Fruit fly (Drosophila melanogaster) whole organism, embryonic: ENCODE measurements around the gene Bace.

Experiments
- CG10274 ChIP-seq: fragments of 200-800 bp; sonication (Bioruptor generic); optimal IDR thresholded peaks from 3 replicates; lab custom pipeline; 2017; ENCODE audit warnings: missing biosample characterization, mild to moderate bottlenecking, missing genetic modification characterization
- CG10431 ChIP-seq: fragments of 200-800 bp; sonication (Bioruptor generic); optimal IDR thresholded peaks from 3 replicates; lab custom pipeline; 2018; ENCODE audit warnings: missing biosample characterization, mild to moderate bottlenecking, missing genetic modification characterization
- CG11696 ChIP-seq: fragments of 200-800 bp; sonication (Bioruptor generic); IDR thresholded peaks from 2 replicates; pipeline ENCODE4 v1.3.6; 2022; ENCODE audit warnings: missing biosample characterization, missing genetic modification characterization
- CG12299 ChIP-seq: fragments of 200-800 bp; sonication (Bioruptor generic); optimal IDR thresholded peaks from 2 replicates; lab custom pipeline; 2018; ENCODE audit warnings: missing biosample characterization, mild to moderate bottlenecking, missing genetic modification characterization
- CG12391 ChIP-seq: fragments of 200-800 bp; sonication (Bioruptor generic); optimal IDR thresholded peaks from 3 replicates; lab custom pipeline; 2018; ENCODE audit warnings: missing biosample characterization, mild to moderate bottlenecking, missing genetic modification characterization, moderate library complexity
- CG12659 ChIP-seq: fragments of 200-800 bp; sonication (Bioruptor generic); optimal IDR thresholded peaks from 3 replicates; lab custom pipeline; 2017; ENCODE audit warnings: mild to moderate bottlenecking, missing biosample characterization, missing genetic modification reagents, missing genetic modification characterization
- CG15269 ChIP-seq: fragments of 200-800 bp; sonication (Bioruptor generic); optimal IDR thresholded peaks from 2 replicates; lab custom pipeline; 2018; ENCODE audit warnings: missing biosample characterization, mild to moderate bottlenecking, missing genetic modification characterization, moderate library complexity
- CG15514 ChIP-seq: fragments of 200-800 bp; sonication (Bioruptor generic); optimal IDR thresholded peaks from 3 replicates; lab custom pipeline; 2017; ENCODE audit warnings: missing biosample characterization, missing genetic modification characterization, mild to moderate bottlenecking, moderate library complexity, missing genetic modification reagents
- CG17328 ChIP-seq: fragments of 200-800 bp; sonication (Bioruptor generic); IDR thresholded peaks from 2 replicates; pipeline ENCODE4 v1.3.6; 2022; ENCODE audit warnings: missing biosample characterization, missing genetic modification characterization
- CG17568 ChIP-seq: fragments of 200-800 bp; sonication (Bioruptor generic); optimal IDR thresholded peaks from 2 replicates; lab custom pipeline; 2018; ENCODE audit warnings: missing biosample characterization, mild to moderate bottlenecking, missing genetic modification characterization, moderate library complexity
- CG17829 ChIP-seq: fragments of 200-800 bp; optimal IDR thresholded peaks from 2 replicates; lab custom pipeline; 2019; ENCODE audit warnings: missing biosample characterization, mild to moderate bottlenecking, missing genetic modification characterization, moderate library complexity
- CG31224 ChIP-seq: fragments of 200-800 bp; sonication (Bioruptor generic); IDR thresholded peaks from 2 replicates; pipeline ENCODE4 v1.3.6; 2022; ENCODE audit warnings: missing biosample characterization, missing genetic modification characterization
- CG4360 ChIP-seq: fragments of 200-800 bp; sonication (Bioruptor generic); IDR thresholded peaks from 2 replicates; pipeline ENCODE4 v1.3.6; 2022; ENCODE audit warnings: missing biosample characterization, missing genetic modification characterization
- CG4404 ChIP-seq: fragments of 200-800 bp; sonication (Bioruptor generic); IDR thresholded peaks from 2 replicates; pipeline ENCODE4 v1.3.6; 2022; ENCODE audit warnings: missing biosample characterization, missing genetic modification characterization
- CG4820 ChIP-seq: fragments of 200-800 bp; sonication (Bioruptor generic); optimal IDR thresholded peaks from 3 replicates; lab custom pipeline; 2016; ENCODE audit warnings: missing biosample characterization, missing genetic modification characterization
- CG7745 ChIP-seq: fragments of 200-800 bp; sonication (Bioruptor generic); optimal IDR thresholded peaks from 2 replicates; lab custom pipeline; 2018; ENCODE audit warnings: missing biosample characterization, mild to moderate bottlenecking, missing genetic modification characterization, moderate library complexity
- CkIIα-i1 ChIP-seq: fragments of 200-800 bp; sonication (Bioruptor generic); IDR thresholded peaks from 2 replicates; pipeline ENCODE4 v1.3.6; 2022; ENCODE audit warnings: missing biosample characterization, missing genetic modification characterization
- Dip3 ChIP-seq: fragments of 200-800 bp; sonication (Bioruptor generic); optimal IDR thresholded peaks from 3 replicates; lab custom pipeline; 2016; ENCODE audit warnings: missing biosample characterization, missing genetic modification characterization
- Doc3 ChIP-seq: fragments of 200-800 bp; sonication (Bioruptor generic); IDR thresholded peaks from 3 replicates; pipeline ENCODE4 v1.3.6; 2022; ENCODE audit warnings: missing biosample characterization, missing genetic modification characterization; ENCODE audit not compliant: partially characterized antibody
- Dp ChIP-seq: fragments of 200-800 bp; sonication (Bioruptor generic); optimal IDR thresholded peaks from 2 replicates; lab custom pipeline; 2018; ENCODE audit warnings: missing biosample characterization, mild to moderate bottlenecking, missing genetic modification characterization, moderate library complexity
- Jarid2 ChIP-seq: fragments of 200-800 bp; sonication (Bioruptor generic); optimal IDR thresholded peaks from 3 replicates; lab custom pipeline; 2017; ENCODE audit warnings: mild to moderate bottlenecking, missing biosample characterization, missing genetic modification reagents, missing genetic modification characterization
- Ptx1 ChIP-seq: fragments of 200-800 bp; sonication (Bioruptor generic); IDR thresholded peaks from 2 replicates; pipeline ENCODE4 v1.3.6; 2022; ENCODE audit warnings: missing biosample characterization, missing genetic modification characterization
- Rfx ChIP-seq: fragments of 200-800 bp; sonication (Bioruptor generic); IDR thresholded peaks from 2 replicates; pipeline ENCODE4 v1.3.6; 2022; ENCODE audit warnings: missing biosample characterization, missing genetic modification characterization
- Usf ChIP-seq: fragments of 200-800 bp; sonication (Bioruptor generic); optimal IDR thresholded peaks from 2 replicates; lab custom pipeline; 2017; ENCODE audit warnings: missing genotype, missing biosample characterization, missing genetic modification characterization
- ac ChIP-seq: fragments of 200-800 bp; sonication (Bioruptor generic); optimal IDR thresholded peaks from 3 replicates; lab custom pipeline; 2017; ENCODE audit warnings: missing biosample characterization, mild to moderate bottlenecking, missing genetic modification characterization
- ap ChIP-seq: fragments of 200-800 bp; sonication (Bioruptor generic); IDR thresholded peaks from 2 replicates; pipeline ENCODE4 v1.3.6; 2022; ENCODE audit warnings: missing biosample characterization, missing genetic modification characterization
- az2 ChIP-seq: fragments of 200-800 bp; sonication (Bioruptor generic); optimal IDR thresholded peaks from 3 replicates; lab custom pipeline; 2016; ENCODE audit warnings: missing biosample characterization, missing genetic modification characterization
- bsh ChIP-seq, 2 experiments: fragments of 200-800 bp; sonication (Bioruptor generic); optimal IDR thresholded peaks; 2 replicates each; lab custom pipeline; 2017 to 2018; ENCODE audit warnings: mild to moderate bottlenecking in 2 of 2, missing biosample characterization in 2 of 2, missing genetic modification characterization in 2 of 2, moderate library complexity in 1 of 2
- btn ChIP-seq: fragments of 200-800 bp; sonication (Bioruptor generic); optimal IDR thresholded peaks from 2 replicates; lab custom pipeline; 2016; ENCODE audit warnings: missing biosample characterization, missing genetic modification characterization
- cad ChIP-seq: fragments of >200 bp; optimal IDR thresholded peaks from 2 replicates; lab custom pipeline; 2017; ENCODE audit warnings: missing biosample characterization, missing genetic modification characterization
- cwo ChIP-seq: fragments of 200-800 bp; sonication (Bioruptor generic); optimal IDR thresholded peaks from 3 replicates; lab custom pipeline; 2017; ENCODE audit warnings: missing biosample characterization, missing genetic modification characterization, mild to moderate bottlenecking, moderate library complexity, missing genetic modification reagents
- ewg ChIP-seq: fragments of 200-800 bp; sonication (Bioruptor generic); optimal IDR thresholded peaks from 3 replicates; lab custom pipeline; 2017; ENCODE audit warnings: mild to moderate bottlenecking, missing biosample characterization, missing genetic modification reagents, missing genetic modification characterization
- gfzf ChIP-seq: fragments of 200-800 bp; sonication (Bioruptor generic); optimal IDR thresholded peaks from 2 replicates; lab custom pipeline; 2016; ENCODE audit warnings: missing biosample characterization, mild to moderate bottlenecking, missing genetic modification characterization, moderate library complexity
- her ChIP-seq: fragments of 200-800 bp; sonication (Bioruptor generic); optimal IDR thresholded peaks from 2 replicates; lab custom pipeline; 2016; ENCODE audit warnings: missing biosample characterization, missing genetic modification characterization
- hkb ChIP-seq, 2 experiments: fragments of 200-800 bp in 1 of 2; fragments of >200 bp in 1 of 2; sonication (Bioruptor generic) in 1 of 2; IDR thresholded peaks in 1 of 2; optimal IDR thresholded peaks in 1 of 2; 2 replicates each; pipeline versions ENCODE4 v1.3.6 to Lab custom; 2017 to 2022; ENCODE audit warnings: missing biosample characterization in 1 of 2, missing genetic modification characterization in 1 of 2
- insv ChIP-seq, 2 experiments: fragments of 200-800 bp; sonication (Bioruptor generic); optimal IDR thresholded peaks; 3 replicates each; lab custom pipeline; 2016 to 2018; ENCODE audit warnings: missing biosample characterization in 2 of 2, missing genetic modification characterization in 2 of 2
- klu ChIP-seq: fragments of 200-800 bp; sonication (Bioruptor generic); IDR thresholded peaks from 2 replicates; pipeline ENCODE4 v1.3.6; 2022; ENCODE audit warnings: missing biosample characterization, missing genetic modification characterization
- kni ChIP-seq: fragments of 200-800 bp; sonication (Bioruptor generic); optimal IDR thresholded peaks from 3 replicates; lab custom pipeline; 2017; ENCODE audit warnings: mild to moderate bottlenecking, missing biosample characterization, missing genetic modification reagents, missing genetic modification characterization
- luna ChIP-seq: fragments of 200-800 bp; sonication (Bioruptor generic); optimal IDR thresholded peaks from 2 replicates; lab custom pipeline; 2016; ENCODE audit warnings: missing biosample characterization, missing genetic modification characterization
- nom ChIP-seq: fragments of 200-800 bp; sonication (Bioruptor generic); optimal IDR thresholded peaks from 2 replicates; lab custom pipeline; 2017; ENCODE audit warnings: missing biosample characterization, missing genetic modification characterization, mild to moderate bottlenecking, moderate library complexity, missing genetic modification reagents
- odd ChIP-seq: fragments of 200-800 bp; sonication (Bioruptor generic); optimal IDR thresholded peaks from 2 replicates; lab custom pipeline; 2017; ENCODE audit warnings: missing biosample characterization, mild to moderate bottlenecking, missing genetic modification characterization
- otp ChIP-seq: fragments of 200-800 bp; sonication (Bioruptor generic); IDR thresholded peaks from 3 replicates; pipeline ENCODE4, ENCODE4 v1.3.6; 2022; ENCODE audit warnings: missing biosample characterization, missing genetic modification characterization
- run ChIP-seq: fragments of 200-800 bp; sonication (Bioruptor generic); optimal IDR thresholded peaks from 3 replicates; lab custom pipeline; 2018; ENCODE audit warnings: missing biosample characterization, mild to moderate bottlenecking, missing genetic modification characterization
- sc ChIP-seq, 3 experiments: fragments of >200 bp in 2 of 3; fragments of 200-800 bp in 1 of 3; sonication (Bioruptor generic) in 1 of 3; optimal IDR thresholded peaks; 2 replicates in 2 of 3; 3 replicates in 1 of 3; lab custom pipeline; 2017; ENCODE audit warnings: mild to moderate bottlenecking in 1 of 3, missing biosample characterization in 1 of 3, missing genetic modification characterization in 1 of 3, missing genetic modification reagents in 1 of 3
- seq ChIP-seq: fragments of 200-800 bp; sonication (Bioruptor generic); IDR thresholded peaks from 2 replicates; pipeline ENCODE4 v1.3.6; 2022; ENCODE audit warnings: missing biosample characterization, missing genetic modification characterization
- sim ChIP-seq: fragments of 200-800 bp; sonication (Bioruptor generic); IDR thresholded peaks from 2 replicates; pipeline ENCODE4 v1.3.6; 2022; ENCODE audit warnings: missing biosample characterization, missing genetic modification characterization
- ttk ChIP-seq: fragments of 200-800 bp; sonication (Bioruptor generic); IDR thresholded peaks from 2 replicates; pipeline ENCODE4 v2.1.2; 2022; ENCODE audit warnings: missing biosample characterization, missing genetic modification characterization
- vnd ChIP-seq: fragments of 200-800 bp; sonication (Bioruptor generic); IDR thresholded peaks from 3 replicates; pipeline ENCODE4 v1.3.6; 2022; ENCODE audit warnings: missing biosample characterization, missing genetic modification characterization; ENCODE audit not compliant: partially characterized antibody
- zen ChIP-seq: fragments of 200-800 bp; sonication (Bioruptor generic); optimal IDR thresholded peaks from 3 replicates; lab custom pipeline; 2018; ENCODE audit warnings: missing biosample characterization, mild to moderate bottlenecking, missing genetic modification characterization, moderate library complexity
- zfh2 ChIP-seq: fragments of 200-800 bp; sonication (Bioruptor generic); optimal IDR thresholded peaks from 2 replicates; lab custom pipeline; 2016; ENCODE audit warnings: missing biosample characterization, missing genetic modification characterization

The Bace gene

DNA sequence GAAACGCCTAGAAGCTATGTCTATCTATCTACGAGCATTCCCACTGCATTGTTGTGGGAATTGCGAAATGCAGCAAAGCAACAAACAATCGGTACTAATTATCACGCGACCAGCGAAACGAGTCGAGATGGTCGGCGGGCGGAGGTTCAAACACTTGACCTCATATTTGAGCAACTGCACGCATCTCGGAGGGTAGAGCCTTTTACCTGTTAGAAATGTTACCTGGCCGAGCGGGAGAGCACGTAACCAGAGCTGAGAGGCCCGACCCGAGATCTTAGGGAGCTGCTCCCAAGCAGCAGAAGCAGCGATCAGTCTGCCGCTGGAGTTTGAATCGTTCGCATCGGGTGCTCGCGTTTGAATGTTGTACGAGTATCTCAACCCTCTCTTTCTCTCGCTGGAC, 17.7 kb downstream of the Bace start (continued):
- no peak for TF ChIP-seq Ptx1 (GFP tag; lab: Robert Waterston, UW)
- no peak for TF ChIP-seq CG12391 (tag; lab: Kevin White, UChicago)
- TF ChIP-seq luna (GFP tag; lab: Kevin White, UChicago) = no peak
- TF ChIP-seq CG10274 (GFP tag; lab: Kevin White, UChicago) = no peak
- TF ChIP-seq CG7745 (tag; lab: Kevin White, UChicago) = peak; percentile 9
- TF ChIP-seq ac (GFP tag; lab: Kevin White, UChicago) = no peak
- TF ChIP-seq Usf (GFP tag; lab: Kevin White, UChicago) = no peak
- no peak for TF ChIP-seq CG15514 (GFP tag; lab: Kevin White, UChicago)
- 0 out of 2 replicates have a peak, but pooled peaks have one; percentile 12 for TF ChIP-seq seq
- TF ChIP-seq zfh2 = no peak
- no peak for TF ChIP-seq insv (GFP tag; optimal IDR thresholded peaks at IDR 0.05; lab: Kevin White, UChicago)
- 0 out of 2 replicates have a peak, but pooled peaks have one; percentile 12 for TF ChIP-seq CG17328 (GFP tag; lab: Robert Waterston, UW)
- no peak for TF ChIP-seq otp
- no peak for TF ChIP-seq CG15269
- TF ChIP-seq bsh (GFP tag; optimal IDR thresholded peaks at IDR 0.05; lab: Kevin White, UChicago) = no peak
- TF ChIP-seq run (tag; lab: Kevin White, UChicago) = no peak
- no peak for TF ChIP-seq sim (GFP tag; lab: Robert Waterston, UW)
- TF ChIP-seq CG4820 (GFP tag; lab: Kevin White, UChicago) = no peak
- no peak for TF ChIP-seq gfzf (GFP tag; lab: Kevin White, UChicago)
- peak; percentile 42 for TF ChIP-seq zen (tag; lab: Kevin White, UChicago)
- TF ChIP-seq Jarid2 (GFP tag; lab: Kevin White, UChicago) = peak; percentile 55
- no peak for TF ChIP-seq cad (GFP tag; lab: Kevin White, UChicago)
- TF ChIP-seq CG4360 (GFP tag; lab: Robert Waterston, UW) = 0 out of 2 replicates have a peak, but pooled peaks have one; percentile 15
- TF ChIP-seq sc (optimal IDR thresholded peaks at IDR 0.05; lab: Kevin White, UChicago) = no peak
- no peak for TF ChIP-seq sc (GFP tag; optimal IDR thresholded peaks at IDR 0.05; lab: Kevin White, UChicago)
- no peak for TF ChIP-seq CG17568 (GFP tag; lab: Kevin White, UChicago)
- no peak for TF ChIP-seq ttk (GFP tag; lab: Robert Waterston, UW)
- TF ChIP-seq ewg = no peak
- TF ChIP-seq Doc3 (GFP tag; lab: Robert Waterston, UW) = no peak
- no peak for TF ChIP-seq CG12299 (tag; lab: Kevin White, UChicago)
- TF ChIP-seq odd (GFP tag; lab: Kevin White, UChicago) = no peak
- no peak for TF ChIP-seq ap (GFP tag; lab: Robert Waterston, UW)
- TF ChIP-seq az2 (GFP tag; lab: Kevin White, UChicago) = no peak
- no peak for TF ChIP-seq CG31224 (GFP tag; lab: Robert Waterston, UW)
- no peak for TF ChIP-seq CG11696 (GFP tag; lab: Robert Waterston, UW)
- TF ChIP-seq CkIIα-i1 (GFP tag; lab: Robert Waterston, UW) = no peak
- TF ChIP-seq vnd (GFP tag; lab: Robert Waterston, UW) = no peak
- no peak for TF ChIP-seq hkb (optimal IDR thresholded peaks at IDR 0.05; lab: Kevin White, UChicago)
- no peak for TF ChIP-seq hkb (GFP tag; IDR thresholded peaks at IDR 0.05; lab: Robert Waterston, UW)
- TF ChIP-seq CG12659 (GFP tag; lab: Kevin White, UChicago) = no peak
- TF ChIP-seq kni (GFP tag; lab: Kevin White, UChicago) = peak; percentile 75
- no peak for TF ChIP-seq Dp (GFP tag; lab: Kevin White, UChicago)
- TF ChIP-seq cwo (GFP tag; lab: Kevin White, UChicago) = peak; percentile 51
- no peak for TF ChIP-seq CG10431 (GFP tag; lab: Kevin White, UChicago)
- TF ChIP-seq CG17829 = no peak
- no peak for TF ChIP-seq Dip3
- peak; percentile 27; the same call in 1 of the 2 replicates for TF ChIP-seq Rfx
- no peak for TF ChIP-seq nom
- no peak for TF ChIP-seq CG4404
- no peak for TF ChIP-seq her (GFP tag; lab: Kevin White, UChicago)
- no peak for TF ChIP-seq btn (GFP tag; lab: Kevin White, UChicago)
- TF ChIP-seq klu (GFP tag; lab: Robert Waterston, UW) = no peak
